Worm (Caenorhabditis elegans) whole organism, late embryonic: ENCODE results near the gene rpl-2.

Experiments
- ama-1 ChIP-seq: fragments of 150-350 bp; optimal IDR thresholded peaks from 2 replicates; lab custom pipeline; 2014
- ceh-30 ChIP-seq: fragments of 150-350 bp; optimal IDR thresholded peaks from 2 replicates; lab custom pipeline; 2014; ENCODE audit warnings: missing biosample characterization, missing genetic modification characterization
- ceh-9 ChIP-seq: sonication (generic microtip); optimal IDR thresholded peaks from 2 replicates; lab custom pipeline; 2016; ENCODE audit warnings: mild to moderate bottlenecking, missing genetic modification characterization, inconsistent platforms, missing compliant biosample characterization
- mec-3 ChIP-seq: sonication (generic microtip); optimal IDR thresholded peaks from 2 replicates; lab custom pipeline; 2016; ENCODE audit warnings: borderline replicate concordance, missing genetic modification characterization, missing compliant biosample characterization
- nhr-11 ChIP-seq: fragments of 150-350 bp; optimal IDR thresholded peaks from 2 replicates; lab custom pipeline; 2014; ENCODE audit warnings: missing biosample characterization, missing genetic modification characterization
- ref-2 ChIP-seq: sonication (generic microtip); optimal IDR thresholded peaks from 2 replicates; lab custom pipeline; 2016; ENCODE audit warnings: missing genetic modification characterization, missing compliant biosample characterization
- syd-9 ChIP-seq: sonication (generic microtip); optimal IDR thresholded peaks from 2 replicates; lab custom pipeline; 2016; ENCODE audit warnings: mild to moderate bottlenecking, missing genetic modification characterization, moderate library complexity, missing compliant biosample characterization

DNA sequence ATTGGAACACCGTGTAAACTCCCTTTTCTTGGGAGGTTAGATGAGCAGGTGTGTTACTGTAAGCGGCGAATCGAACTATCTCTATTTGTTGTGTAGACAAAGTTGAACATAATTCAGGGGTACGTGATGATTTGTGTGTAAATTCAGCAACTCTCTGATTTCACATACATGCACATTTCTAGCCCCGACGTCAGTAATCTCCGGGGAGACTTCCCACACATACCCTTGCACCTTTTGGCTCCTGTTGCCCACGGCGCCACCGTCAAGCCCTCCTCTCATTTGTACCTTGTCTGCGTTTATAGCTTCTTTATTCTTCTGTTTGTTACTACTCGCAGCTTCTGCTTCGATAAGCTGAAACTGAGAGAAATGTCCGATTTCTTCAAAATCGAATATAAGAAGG, 39.4 kb downstream of the rpl-2 start, which contains the start of gene Y38H6C.25:
- TF ChIP-seq nhr-11 (tag; lab: Kevin White, UChicago): no peak
- no peak for TF ChIP-seq ceh-30 (tag; lab: Kevin White, UChicago)
- no peak for TF ChIP-seq ceh-9 (tag; lab: Kevin White, UChicago)
- TF ChIP-seq ama-1 (lab: Kevin White, UChicago): no peak
- TF ChIP-seq mec-3 (tag; lab: Kevin White, UChicago): no peak
- TF ChIP-seq ref-2 (tag; lab: Kevin White, UChicago): no peak
- no peak for TF ChIP-seq syd-9 (tag; lab: Kevin White, UChicago)
